Worm (Caenorhabditis elegans) whole organism, mixed stage, embryonic: ENCODE data around the gene mua-6.

Source experiments
- elt-1 ChIP-seq: sonication (generic microtip); optimal IDR thresholded peaks from 2 replicates; lab custom pipeline; 2017; ENCODE audit warnings: missing genetic modification characterization, mild to moderate bottlenecking, missing compliant biosample characterization, antibody characterized with exemption, moderate library complexity, borderline replicate concordance; ENCODE audit not compliant: insufficient read depth
- mls-2 ChIP-seq: sonication (generic microtip); optimal IDR thresholded peaks from 2 replicates; lab custom pipeline; 2016; ENCODE audit warnings: mild to moderate bottlenecking, missing genetic modification characterization, moderate library complexity, missing compliant biosample characterization
- nhr-28 ChIP-seq: fragments of 150-350 bp; optimal IDR thresholded peaks from 2 replicates; lab custom pipeline; 2014; ENCODE audit warnings: missing biosample characterization, missing genetic modification characterization
- sem-2 ChIP-seq: fragments of 200-800 bp; sonication (Bioruptor generic); optimal IDR thresholded peaks from 2 replicates; lab custom pipeline; 2018; ENCODE audit warnings: mild to moderate bottlenecking, missing genetic modification characterization, missing compliant biosample characterization

DNA sequence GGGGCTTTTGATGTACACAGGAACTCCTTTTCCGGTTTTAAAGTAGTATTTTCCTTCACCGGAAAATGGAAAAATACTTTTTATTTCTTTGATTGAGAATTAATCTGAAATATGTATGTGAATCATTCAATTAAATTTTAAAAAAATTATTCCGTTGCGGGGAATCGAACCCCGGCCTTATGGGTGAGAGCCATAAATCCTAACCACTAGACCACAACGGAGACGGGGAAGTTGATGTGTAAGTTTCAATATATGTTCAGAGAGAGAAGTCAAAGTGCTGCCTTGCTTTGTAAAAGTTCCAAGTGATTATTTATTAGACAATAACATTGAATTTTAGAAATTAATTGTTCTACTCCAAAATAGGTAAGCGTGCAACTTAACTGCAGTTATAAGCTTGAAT lies 5.7 kb upstream of the mua-6 start:
- TF ChIP-seq sem-2 (GFP tag; lab: Kevin White, UChicago), result no peak
- no peak for TF ChIP-seq elt-1 (tag; lab: Kevin White, UChicago)
- TF ChIP-seq nhr-28 (tag; lab: Kevin White, UChicago), result no peak
- TF ChIP-seq mls-2 (tag; lab: Kevin White, UChicago), result no peak
